Worm (Caenorhabditis elegans): Measurements from ENCODE around the gene M88.4.

Gene M88.4

ce11 chrIII:4505726-4506125 is 43.1 kb upstream of the M88.4 start (continued):
- TF ChIP-seq mdt-29 (GFP tag; IDR thresholded peaks at IDR 0.05) (no peak), nhr-10 (tag; optimal IDR thresholded peaks at IDR 0.05) (no peak), lin-39 (tag; optimal IDR thresholded peaks at IDR 0.05) (no peak), lin-29 (GFP tag; IDR thresholded peaks at IDR 0.05) (no peak), hlh-30 (tag; optimal IDR thresholded peaks at IDR 0.05; ENCODE audit: insufficient read depth) (peak; percentile 53), nhr-11 (tag; optimal IDR thresholded peaks at IDR 0.05) (no peak), lim-7 (GFP tag; IDR thresholded peaks at IDR 0.05) (no peak), ceh-44 (GFP tag; IDR thresholded peaks at IDR 0.05) (no peak), D1046.2 (GFP tag; IDR thresholded peaks at IDR 0.05) (no peak), arid-1 (GFP tag; conservative IDR thresholded peaks at IDR 0.05) (no peak), lsy-2 (tag; optimal IDR thresholded peaks at IDR 0.05) (peak in 1 of 2 experiments; percentile 53), php-3 (GFP tag; IDR thresholded peaks at IDR 0.05) (no peak), lin-15B (tag; optimal IDR thresholded peaks at IDR 0.05) (no peak), spr-1 (tag; optimal IDR thresholded peaks at IDR 0.05) (no peak), mxl-3 (GFP tag; optimal IDR thresholded peaks at IDR 0.05) (no peak), ceh-32 (tag; optimal IDR thresholded peaks at IDR 0.05; ENCODE audit: poor library complexity) (no peak), T26A8.4 (GFP tag; IDR thresholded peaks at IDR 0.05) (0 out of 2 replicates have a peak, but pooled peaks have one; percentile 31), zfp-3 (GFP tag; conservative IDR thresholded peaks at IDR 0.05) (no peak), snpc-4 (tag; optimal IDR thresholded peaks at IDR 0.05) (no peak), ceh-28 (tag; optimal IDR thresholded peaks at IDR 0.05) (no peak), F37D6.2 (tag; optimal IDR thresholded peaks at IDR 0.05) (no peak), sdz-12 (GFP tag; optimal IDR thresholded peaks at IDR 0.05) (no peak), dmd-6 (GFP tag; IDR thresholded peaks at IDR 0.05) (no peak), nhr-76 (tag; optimal IDR thresholded peaks at IDR 0.05) (no peak), ctbp-1 (GFP tag; IDR thresholded peaks at IDR 0.05) (peak; percentile 48), mdl-1 (tag; optimal IDR thresholded peaks at IDR 0.05) (peak in 1 of 2 experiments; percentile 1), egl-27 (tag; optimal IDR thresholded peaks at IDR 0.05) (no peak), Y105C5A.15 (GFP tag; IDR thresholded peaks at IDR 0.05) (no peak), cey-2 (tag; optimal IDR thresholded peaks at IDR 0.05; ENCODE audit: borderline replicate concordance, insufficient read depth) (no peak)

- no peak for TF ChIP-seq R02D3.7 (tag; optimal IDR thresholded peaks at IDR 0.05)
- TF ChIP-seq nhr-6 (tag; optimal IDR thresholded peaks at IDR 0.05), result no peak
- TF ChIP-seq aly-2 (tag; optimal IDR thresholded peaks at IDR 0.05), result no peak
- TF ChIP-seq snpc-4 (tag; optimal IDR thresholded peaks at IDR 0.05), result no peak
- no peak for TF ChIP-seq vab-7 (GFP tag; IDR thresholded peaks at IDR 0.05)
- peak; percentile 72 for TF ChIP-seq dmd-6 (GFP tag; IDR thresholded peaks at IDR 0.05)
- no peak for TF ChIP-seq nhr-77 (tag; optimal IDR thresholded peaks at IDR 0.05)
- peak; percentile 90 for TF ChIP-seq php-3 (GFP tag; IDR thresholded peaks at IDR 0.05)
- no peak for TF ChIP-seq ces-1 (GFP tag; optimal IDR thresholded peaks at IDR 0.05)
- TF ChIP-seq tag-97 (GFP tag; IDR thresholded peaks at IDR 0.05), result no peak
- TF ChIP-seq rbr-2 (tag; optimal IDR thresholded peaks at IDR 0.05), result no peak
- no peak for TF ChIP-seq nhr-25 (tag; optimal IDR thresholded peaks at IDR 0.05; ENCODE audit: borderline replicate concordance, insufficient read depth)
- TF ChIP-seq set-16 (GFP tag; IDR thresholded peaks at IDR 0.05), result no peak
- TF ChIP-seq aha-1 (tag), result peak; percentile 82
- TF ChIP-seq snpc-1.2 (GFP tag; IDR thresholded peaks at IDR 0.05), result no peak
- no peak for TF ChIP-seq dmd-8 (GFP tag; IDR thresholded peaks at IDR 0.05)
- TF ChIP-seq daf-8 (GFP tag; IDR thresholded peaks at IDR 0.05), result no peak
- no peak for TF ChIP-seq saeg-2 (GFP tag; IDR thresholded peaks at IDR 0.05)
- no peak for TF ChIP-seq lin-39 (tag; optimal IDR thresholded peaks at IDR 0.05)
- TF ChIP-seq mep-1 (tag; optimal IDR thresholded peaks at IDR 0.05), result no peak
- 0 out of 2 replicates have a peak, but pooled peaks have one; percentile 18 for TF ChIP-seq tra-1 (GFP tag; IDR thresholded peaks at IDR 0.05)
- no peak for TF ChIP-seq zip-2 (tag; optimal IDR thresholded peaks at IDR 0.05)
- TF ChIP-seq dve-1 (tag; optimal IDR thresholded peaks at IDR 0.05; ENCODE audit: insufficient read depth), result peak; percentile 41
- peak; percentile 27 for TF ChIP-seq hlh-11 (tag; optimal IDR thresholded peaks at IDR 0.05)
- TF ChIP-seq zfp-3 (GFP tag; conservative IDR thresholded peaks at IDR 0.05), result no peak
- peak; percentile 96 for TF ChIP-seq pqm-1 (tag; optimal IDR thresholded peaks at IDR 0.05)
- no peak for TF ChIP-seq nhr-41 (GFP tag; IDR thresholded peaks at IDR 0.05)
- TF ChIP-seq T20F7.1 (GFP tag; optimal IDR thresholded peaks at IDR 0.05), result peak; percentile 13
- no peak for TF ChIP-seq lin-29 (GFP tag; IDR thresholded peaks at IDR 0.05)
Measured at ce11 chrIII:4506140-4506539, 42.7 kb upstream of the M88.4 start.

Measured in whole organism, L4 larva.